Worm (Caenorhabditis elegans) whole organism, dauer: ENCODE results near the gene F31F7.2.

Source experiments
- unc-62 ChIP-seq: sonication (generic microtip); optimal IDR thresholded peaks from 2 replicates; lab custom pipeline; 2017; ENCODE audit warnings: missing biosample characterization, missing genetic modification reagents, missing genetic modification characterization

F31F7.2 gene

ce11 chrV:6303471-6303870 lies 32.8 kb downstream of the F31F7.2 start, which contains the start of gene sago-1:
Gene sago-1, plus strand, starts transcription at chrV:6303771.
- TF ChIP-seq unc-62 (GFP tag; lab: Kevin White, UChicago) = no peak

ce11 chrV:6311936-6312335 lies 41.3 kb downstream of the F31F7.2 start:
- TF ChIP-seq unc-62 (GFP tag; lab: Kevin White, UChicago) = no peak

ce11 chrV:6316632-6317031 lies 46.0 kb downstream of the F31F7.2 start, which contains the start of gene cest-24:
Gene cest-24, plus strand, starts transcription at chrV:6316932.
- no peak for TF ChIP-seq unc-62 (GFP tag; lab: Kevin White, UChicago)

- no peak for TF ChIP-seq unc-62 (GFP tag; lab: Kevin White, UChicago)
Measured at ce11 chrV:6317928-6318327, 47.3 kb downstream of the F31F7.2 start.

- TF ChIP-seq unc-62 (GFP tag; lab: Kevin White, UChicago) = no peak
Measured at ce11 chrV:6319358-6319757, 48.7 kb downstream of the F31F7.2 start.

ce11 chrV:6321280-6321679 lies 50.6 kb downstream of the F31F7.2 start:
- no peak for TF ChIP-seq unc-62 (GFP tag; lab: Kevin White, UChicago)

ce11 chrV:6321733-6322198 lies 51.1 kb downstream of the F31F7.2 start, which contains the start of gene T28C12.15:
Gene T28C12.15, minus strand, starts transcription at chrV:6321783.
- TF ChIP-seq unc-62 (GFP tag; lab: Kevin White, UChicago) = no peak

ce11 chrV:6322749-6323367 lies 52.2 kb downstream of the F31F7.2 start:
- TF ChIP-seq unc-62 (GFP tag; lab: Kevin White, UChicago) = no peak

ce11 chrV:6323602-6324001 lies 53.0 kb downstream of the F31F7.2 start:
- TF ChIP-seq unc-62 (GFP tag; lab: Kevin White, UChicago) = no peak
